Worm (Caenorhabditis elegans) whole organism, L2 larva: ENCODE data around the gene F12A10.1.

ENCODE experiments used
- C34F6.9 ChIP-seq: fragments of 150-350 bp; optimal IDR thresholded peaks from 2 replicates; lab custom pipeline; 2014; ENCODE audit warnings: missing biosample characterization, missing genetic modification characterization
- F13H6.1 ChIP-seq: sonication (generic microtip); optimal IDR thresholded peaks from 2 replicates; lab custom pipeline; 2016; ENCODE audit warnings: missing genetic modification characterization, missing compliant biosample characterization
- R02D3.7 ChIP-seq: fragments of 150-350 bp; optimal IDR thresholded peaks from 2 replicates; lab custom pipeline; 2014; ENCODE audit warnings: missing biosample characterization, missing genetic modification characterization
- Y55F3AM.14 ChIP-seq: fragments of 200-800 bp; sonication (Bioruptor generic); optimal IDR thresholded peaks from 2 replicates; lab custom pipeline; 2018; ENCODE audit warnings: mild to moderate bottlenecking, missing genetic modification characterization, missing compliant biosample characterization
- ZK546.5 ChIP-seq: sonication (generic microtip); optimal IDR thresholded peaks from 2 replicates; lab custom pipeline; 2017; ENCODE audit warnings: missing biosample characterization, missing genetic modification characterization
- aly-2 ChIP-seq: fragments of 150-350 bp; optimal IDR thresholded peaks from 2 replicates; lab custom pipeline; 2014; ENCODE audit warnings: missing biosample characterization, missing genetic modification characterization
- ama-1 ChIP-seq: fragments of 150-350 bp; optimal IDR thresholded peaks from 2 replicates; lab custom pipeline; 2018; ENCODE audit warnings: inconsistent platforms
- blmp-1 ChIP-seq: sonication (generic microtip); optimal IDR thresholded peaks from 2 replicates; lab custom pipeline; 2017; ENCODE audit warnings: missing genetic modification characterization, mild to moderate bottlenecking, missing compliant biosample characterization, antibody characterized with exemption, moderate library complexity; ENCODE audit not compliant: insufficient read depth
- ceh-16 ChIP-seq: fragments of 150-350 bp; optimal IDR thresholded peaks from 2 replicates; lab custom pipeline; 2014; ENCODE audit warnings: missing biosample characterization, missing genetic modification characterization
- ceh-82 ChIP-seq: fragments of 150-350 bp; optimal IDR thresholded peaks from 2 replicates; lab custom pipeline; 2014; ENCODE audit warnings: missing biosample characterization, missing genetic modification characterization
- crh-2 ChIP-seq: sonication (generic microtip); optimal IDR thresholded peaks from 2 replicates; lab custom pipeline; 2017; ENCODE audit warnings: missing biosample characterization, missing genetic modification characterization
- dmd-4 ChIP-seq: sonication (generic microtip); optimal IDR thresholded peaks from 2 replicates; lab custom pipeline; 2017; ENCODE audit warnings: missing biosample characterization, missing genetic modification characterization
- egl-27 ChIP-seq: sonication (generic microtip); optimal IDR thresholded peaks from 3 replicates; lab custom pipeline; 2017; ENCODE audit warnings: missing biosample characterization, missing genetic modification reagents, missing genetic modification characterization
- elt-1 ChIP-seq: fragments of 150-350 bp; optimal IDR thresholded peaks from 2 replicates; lab custom pipeline; 2014; ENCODE audit warnings: missing biosample characterization, missing genetic modification characterization
- elt-3 ChIP-seq: sonication (generic microtip); optimal IDR thresholded peaks from 2 replicates; lab custom pipeline; 2017; ENCODE audit warnings: missing biosample characterization, missing genetic modification characterization
- fos-1 ChIP-seq: fragments of 150-350 bp; optimal IDR thresholded peaks from 2 replicates; lab custom pipeline; 2014; ENCODE audit warnings: missing biosample characterization, missing genetic modification characterization
- gmeb-1 ChIP-seq: fragments of 150-350 bp; optimal IDR thresholded peaks from 2 replicates; lab custom pipeline; 2014; ENCODE audit warnings: missing biosample characterization, missing genetic modification characterization
- lin-11 ChIP-seq: fragments of 150-350 bp; sonication (generic microtip); optimal IDR thresholded peaks from 2 replicates; lab custom pipeline; 2014; ENCODE audit warnings: missing biosample characterization, missing genetic modification characterization, inconsistent platforms, mixed read lengths
- lin-13 ChIP-seq: fragments of 150-350 bp; optimal IDR thresholded peaks from 2 replicates; lab custom pipeline; 2014; ENCODE audit warnings: missing biosample characterization, missing genetic modification reagents, missing genetic modification characterization
- lin-39 ChIP-seq: fragments of 150-350 bp; optimal IDR thresholded peaks from 2 replicates; lab custom pipeline; 2014; ENCODE audit warnings: missing biosample characterization, missing genetic modification reagents, missing genetic modification characterization
- lsy-2 ChIP-seq, 2 experiments: fragments of 150-350 bp in 1 of 2; sonication (generic microtip) in 1 of 2; optimal IDR thresholded peaks; 2 replicates each; lab custom pipeline; 2014 to 2017; ENCODE audit warnings: missing biosample characterization in 2 of 2, missing genetic modification characterization in 2 of 2
- mab-5 ChIP-seq: fragments of 150-350 bp; optimal IDR thresholded peaks from 2 replicates; lab custom pipeline; 2014; ENCODE audit warnings: missing biosample characterization, missing genetic modification characterization
- mbf-1 ChIP-seq: sonication (generic microtip); optimal IDR thresholded peaks from 2 replicates; lab custom pipeline; 2017; ENCODE audit warnings: missing biosample characterization, missing genetic modification characterization
- mdl-1 ChIP-seq, 2 experiments: fragments of 150-350 bp in 1 of 2; sonication (generic microtip) in 1 of 2; optimal IDR thresholded peaks; 2 replicates each; lab custom pipeline; 2017; ENCODE audit warnings: missing biosample characterization in 2 of 2, missing genetic modification characterization in 2 of 2
- nhr-10 ChIP-seq: sonication (generic microtip); optimal IDR thresholded peaks from 2 replicates; lab custom pipeline; 2017; ENCODE audit warnings: missing biosample characterization, missing genetic modification characterization
- nhr-11 ChIP-seq: fragments of 150-350 bp; optimal IDR thresholded peaks from 2 replicates; lab custom pipeline; 2014; ENCODE audit warnings: missing biosample characterization, missing genetic modification characterization
- nhr-12 ChIP-seq: fragments of 150-350 bp; optimal IDR thresholded peaks from 2 replicates; lab custom pipeline; 2014; ENCODE audit warnings: missing biosample characterization, missing genetic modification characterization
- nhr-129 ChIP-seq: fragments of 150-350 bp; optimal IDR thresholded peaks from 2 replicates; lab custom pipeline; 2014; ENCODE audit warnings: missing biosample characterization, missing genetic modification characterization
- nhr-21 ChIP-seq: fragments of 150-350 bp; optimal IDR thresholded peaks from 2 replicates; lab custom pipeline; 2014; ENCODE audit warnings: missing biosample characterization, missing genetic modification characterization
- nhr-23 ChIP-seq: fragments of 150-350 bp; optimal IDR thresholded peaks from 2 replicates; lab custom pipeline; 2014; ENCODE audit warnings: missing biosample characterization, missing genetic modification reagents, missing genetic modification characterization
- nhr-237 ChIP-seq: fragments of 150-350 bp; optimal IDR thresholded peaks from 2 replicates; lab custom pipeline; 2014; ENCODE audit warnings: missing biosample characterization, missing genetic modification characterization
- nhr-25 ChIP-seq: fragments of 150-350 bp; sonication (generic microtip); optimal IDR thresholded peaks from 3 replicates; lab custom pipeline; 2014; ENCODE audit warnings: missing biosample characterization, missing genetic modification characterization
- nhr-6 ChIP-seq: fragments of 150-350 bp; optimal IDR thresholded peaks from 2 replicates; lab custom pipeline; 2014; ENCODE audit warnings: missing biosample characterization, missing genetic modification characterization
- nhr-77 ChIP-seq: fragments of 150-350 bp; optimal IDR thresholded peaks from 2 replicates; lab custom pipeline; 2014; ENCODE audit warnings: missing biosample characterization, missing genetic modification characterization
- peb-1 ChIP-seq: fragments of 150-350 bp; optimal IDR thresholded peaks from 2 replicates; lab custom pipeline; 2014; ENCODE audit warnings: missing biosample characterization, missing genetic modification characterization
- sem-4 ChIP-seq: fragments of 150-350 bp; optimal IDR thresholded peaks from 2 replicates; lab custom pipeline; 2014; ENCODE audit warnings: missing biosample characterization, missing genetic modification reagents, missing genetic modification characterization
- skn-1 ChIP-seq: sonication (generic microtip); optimal IDR thresholded peaks from 2 replicates; lab custom pipeline; 2017; ENCODE audit warnings: missing biosample characterization, missing genetic modification characterization
- sma-3 ChIP-seq: sonication (generic microtip); optimal IDR thresholded peaks from 2 replicates; lab custom pipeline; 2016; ENCODE audit warnings: missing genetic modification reagents, missing genetic modification characterization, missing compliant biosample characterization
- sma-9 ChIP-seq, 2 experiments: fragments of 150-350 bp in 1 of 2; sonication (generic microtip) in 1 of 2; optimal IDR thresholded peaks; 2 replicates each; lab custom pipeline; 2014 to 2016; ENCODE audit warnings: missing genetic modification characterization in 2 of 2, mild to moderate bottlenecking in 1 of 2, missing biosample characterization in 1 of 2, missing compliant biosample characterization in 1 of 2, missing genetic modification reagents in 1 of 2, moderate library complexity in 1 of 2
- snpc-4 ChIP-seq: fragments of 150-350 bp; optimal IDR thresholded peaks from 2 replicates; lab custom pipeline; 2014; ENCODE audit warnings: missing biosample characterization, missing genetic modification characterization
- unc-39 ChIP-seq: fragments of 150-350 bp; optimal IDR thresholded peaks from 2 replicates; lab custom pipeline; 2014; ENCODE audit warnings: missing biosample characterization, missing genetic modification characterization
- unc-55 ChIP-seq: fragments of 150-350 bp; sonication (generic microtip); optimal IDR thresholded peaks from 3 replicates; lab custom pipeline; 2014; ENCODE audit warnings: missing biosample characterization, missing genetic modification reagents, missing genetic modification characterization
- unc-62 ChIP-seq: fragments of 150-350 bp; optimal IDR thresholded peaks from 2 replicates; lab custom pipeline; 2014; ENCODE audit warnings: missing biosample characterization, missing genetic modification reagents, missing genetic modification characterization
- zag-1 ChIP-seq: fragments of 150-350 bp; optimal IDR thresholded peaks from 2 replicates; lab custom pipeline; 2014; ENCODE audit warnings: missing biosample characterization, missing genetic modification characterization
- ztf-1 ChIP-seq: fragments of 200-800 bp; sonication (Bioruptor generic); conservative IDR thresholded peaks from 2 replicates; pipeline ENCODE4 v1.3.6; 2022; ENCODE audit warnings: missing genetic modification characterization, missing compliant biosample characterization
- ztf-11 ChIP-seq: sonication (generic microtip); optimal IDR thresholded peaks from 2 replicates; lab custom pipeline; 2017; ENCODE audit warnings: missing biosample characterization, missing genetic modification characterization
- ztf-4 ChIP-seq: fragments of 150-350 bp; optimal IDR thresholded peaks from 2 replicates; lab custom pipeline; 2014; ENCODE audit warnings: missing biosample characterization, missing genetic modification characterization

The F12A10.1 gene

DNA sequence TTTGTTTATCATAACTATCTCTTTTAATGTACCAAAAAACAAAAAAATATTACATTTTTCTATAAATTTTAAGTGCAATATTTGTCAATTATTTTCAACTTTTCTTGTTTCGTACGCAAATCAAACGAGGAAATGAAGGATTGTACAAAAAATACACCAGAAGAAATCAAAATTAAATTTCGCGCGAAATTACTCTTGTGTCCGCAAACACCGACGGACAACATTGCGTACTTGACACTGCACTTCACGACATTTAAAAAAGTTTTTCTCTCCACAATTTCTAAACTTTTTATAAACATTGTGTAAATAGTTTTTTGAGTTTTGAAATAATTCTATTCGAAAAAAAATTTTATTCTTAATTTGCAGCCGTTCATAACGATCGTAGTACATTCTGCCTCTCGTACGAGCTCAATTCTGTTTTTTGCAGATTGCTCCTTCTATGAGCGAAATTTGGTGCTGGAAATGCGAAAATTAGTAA, 22.4 kb upstream of the F12A10.1 start, which contains the start of gene mrps-16:
Gene mrps-16 (plus strand): TSS at position 428 of the 478 bp plus-strand sequence.
- TF ChIP-seq sem-4 = no peak
- TF ChIP-seq lsy-2 (tag; optimal IDR thresholded peaks at IDR 0.05; lab: Kevin White, UChicago) = peak; percentile 62 to 88
- TF ChIP-seq F13H6.1 (tag; lab: Kevin White, UChicago) = peak; percentile 41
- no peak for TF ChIP-seq ceh-82 (tag; lab: Kevin White, UChicago)
- TF ChIP-seq nhr-129 (tag; lab: Kevin White, UChicago) = peak; percentile 53
- peak; percentile 64 for TF ChIP-seq C34F6.9
- TF ChIP-seq elt-3 (tag; lab: Kevin White, UChicago) = no peak
- TF ChIP-seq nhr-25 (tag; lab: Kevin White, UChicago) = no peak
- TF ChIP-seq mbf-1 = no peak
- no peak for TF ChIP-seq aly-2
- no peak for TF ChIP-seq unc-39 (tag; lab: Kevin White, UChicago)
- TF ChIP-seq sma-3 (GFP tag; lab: Kevin White, UChicago) = peak; percentile 70
- no peak for TF ChIP-seq unc-62
- no peak for TF ChIP-seq lin-39 (tag; lab: Kevin White, UChicago)
- no peak for TF ChIP-seq nhr-237 (tag; lab: Kevin White, UChicago)
- no peak for TF ChIP-seq skn-1 (tag; lab: Kevin White, UChicago)
- no peak for TF ChIP-seq lin-11 (tag; lab: Kevin White, UChicago)
- no peak for TF ChIP-seq nhr-23 (tag; lab: Kevin White, UChicago)
- TF ChIP-seq R02D3.7 = no peak
- peak; percentile 39 for TF ChIP-seq lin-13 (GFP tag; lab: Kevin White, UChicago)
- peak; percentile 26 for TF ChIP-seq fos-1
- peak; percentile 65 for TF ChIP-seq snpc-4 (tag; lab: Kevin White, UChicago)
- no peak for TF ChIP-seq ceh-16
- TF ChIP-seq nhr-11 = no peak
- TF ChIP-seq Y55F3AM.14 (GFP tag; lab: Kevin White, UChicago) = no peak
- peak; percentile 3 for TF ChIP-seq ama-1 (lab: Kevin White, UChicago)
- peak; percentile 8 for TF ChIP-seq nhr-6 (tag; lab: Kevin White, UChicago)
- peak; percentile 34 for TF ChIP-seq crh-2 (tag; lab: Kevin White, UChicago)
- TF ChIP-seq zag-1 (tag; lab: Kevin White, UChicago) = no peak
- no peak for TF ChIP-seq ZK546.5
- TF ChIP-seq sma-9 (GFP tag; optimal IDR thresholded peaks at IDR 0.05; lab: Kevin White, UChicago) = peak; percentile 75
- no peak for TF ChIP-seq sma-9 (tag; optimal IDR thresholded peaks at IDR 0.05; lab: Kevin White, UChicago)
- peak; percentile 41 for TF ChIP-seq nhr-21 (tag; lab: Kevin White, UChicago)
- no peak for TF ChIP-seq ztf-1 (GFP tag; lab: Robert Waterston, UW)
- peak; percentile 41 for TF ChIP-seq mab-5 (tag; lab: Kevin White, UChicago)
- TF ChIP-seq elt-1 = no peak
- no peak for TF ChIP-seq peb-1 (tag; lab: Kevin White, UChicago)
- no peak for TF ChIP-seq ztf-4 (tag; lab: Kevin White, UChicago)
- no peak for TF ChIP-seq nhr-10 (tag; lab: Kevin White, UChicago)
- no peak for TF ChIP-seq mdl-1 (tag; optimal IDR thresholded peaks at IDR 0.05; lab: Kevin White, UChicago)
- TF ChIP-seq ztf-11 (tag; lab: Kevin White, UChicago) = no peak
- no peak for TF ChIP-seq dmd-4 (tag; lab: Kevin White, UChicago)
- TF ChIP-seq egl-27 (tag; lab: Kevin White, UChicago) = no peak
- TF ChIP-seq gmeb-1 = peak; percentile 96
- TF ChIP-seq nhr-12 (tag; lab: Kevin White, UChicago) = no peak
- TF ChIP-seq nhr-77 = no peak
- peak; percentile 72 for TF ChIP-seq unc-55 (GFP tag; lab: Kevin White, UChicago)
- no peak for TF ChIP-seq blmp-1 (tag; lab: Kevin White, UChicago)
